Worm (Caenorhabditis elegans): ENCODE measurements around the gene sel-12.
A peak's percentile ranks its signal among the peaks of the same experiment; 100 is the strongest.

sel-12 gene

DNA sequence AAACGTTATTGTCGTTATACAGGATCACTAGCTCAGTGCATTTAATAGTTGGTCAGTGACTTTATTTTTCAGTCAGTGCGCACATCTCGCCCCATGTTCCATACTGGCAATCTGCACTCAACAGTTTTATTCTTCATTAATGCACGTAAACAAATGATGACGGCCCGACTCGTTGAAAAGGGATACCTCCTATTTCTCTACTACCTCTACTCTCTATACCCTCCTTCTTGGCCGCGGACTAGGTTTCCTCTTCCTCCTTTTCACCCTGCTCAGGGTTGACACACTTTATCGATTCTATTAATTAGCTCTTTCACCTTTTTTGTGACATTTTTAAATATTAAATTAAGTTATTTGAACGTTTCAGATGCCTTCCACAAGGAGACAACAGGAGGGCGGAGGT is at the start of gene sel-12:
TSS of gene sel-12 (plus strand) at position 358 of the 400 bp plus-strand sequence.
- TF ChIP-seq bed-3 (GFP tag; optimal IDR thresholded peaks at IDR 0.05) (no peak), nhr-76 (tag; optimal IDR thresholded peaks at IDR 0.05) (no peak), unc-39 (tag; optimal IDR thresholded peaks at IDR 0.05) (no peak), sem-2 (GFP tag; optimal IDR thresholded peaks at IDR 0.05) (no peak), lin-32 (GFP tag; optimal IDR thresholded peaks at IDR 0.05) (peak; percentile 9), ces-1 (GFP tag; optimal IDR thresholded peaks at IDR 0.05) (peak; percentile 62), ceh-43 (GFP tag; optimal IDR thresholded peaks at IDR 0.05) (no peak), ztf-11 (tag; optimal IDR thresholded peaks at IDR 0.05) (no peak), nhr-12 (tag; optimal IDR thresholded peaks at IDR 0.05) (no peak), nhr-2 (tag; optimal IDR thresholded peaks at IDR 0.05) (no peak), drap-1 (GFP tag; optimal IDR thresholded peaks at IDR 0.05) (no peak), blmp-1 (tag; optimal IDR thresholded peaks at IDR 0.05) (no peak), lsy-2 (tag; optimal IDR thresholded peaks at IDR 0.05) (no peak), ham-2 (GFP tag; optimal IDR thresholded peaks at IDR 0.05) (no peak), elt-1 (tag; optimal IDR thresholded peaks at IDR 0.05; ENCODE audit: borderline replicate concordance, insufficient read depth) (no peak), sptf-1 (tag; optimal IDR thresholded peaks at IDR 0.05) (no peak), ceh-39 (tag; optimal IDR thresholded peaks at IDR 0.05) (peak; percentile 72), unc-120 (tag; optimal IDR thresholded peaks at IDR 0.05; ENCODE audit: poor library complexity, severe bottlenecking) (peak; percentile 41), elt-3 (tag; optimal IDR thresholded peaks at IDR 0.05) (no peak), tbx-8 (GFP tag; optimal IDR thresholded peaks at IDR 0.05) (no peak), mep-1 (tag; optimal IDR thresholded peaks at IDR 0.05) (no peak), M03D4.4 (tag; optimal IDR thresholded peaks at IDR 0.05) (no peak), unc-62 (GFP tag; optimal IDR thresholded peaks at IDR 0.05) (no peak), lin-13 (tag; optimal IDR thresholded peaks at IDR 0.05) (no peak), flh-1 (GFP tag; optimal IDR thresholded peaks at IDR 0.05) (no peak), mls-2 (tag; optimal IDR thresholded peaks at IDR 0.05) (no peak), nhr-237 (tag; optimal IDR thresholded peaks at IDR 0.05) (no peak), hlh-1 (tag; optimal IDR thresholded peaks at IDR 0.05) (no peak), pha-4 (tag; optimal IDR thresholded peaks at IDR 0.05) (no peak)

DNA sequence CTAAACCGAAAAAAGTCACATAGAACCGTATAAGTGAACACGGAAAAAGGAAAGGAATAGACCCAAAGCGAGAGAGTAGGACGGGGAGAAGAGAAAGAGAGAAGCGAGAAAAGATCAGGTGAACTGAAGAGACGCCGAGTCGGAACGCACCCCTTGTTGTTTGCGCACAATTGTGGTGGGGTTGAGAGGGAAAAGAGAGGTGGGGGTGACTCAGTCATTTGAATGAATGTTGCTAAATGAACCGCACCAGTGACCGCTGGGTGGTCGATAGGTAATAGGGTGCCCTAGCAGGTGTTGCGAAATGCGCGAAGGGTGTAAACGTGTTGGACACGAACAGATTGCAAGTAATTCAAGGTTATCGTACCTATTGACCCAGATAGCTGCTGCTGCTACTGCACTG is 44.6 kb upstream of the sel-12 start, which contains the start of gene lgl-1:
TSS of gene lgl-1 (minus strand) at position 70 of the 400 bp plus-strand sequence.
- no peak for TF ChIP-seq ztf-11 (tag; optimal IDR thresholded peaks at IDR 0.05)
- no peak for TF ChIP-seq tbx-8 (GFP tag; optimal IDR thresholded peaks at IDR 0.05)
- peak; percentile 53 for TF ChIP-seq drap-1 (GFP tag; optimal IDR thresholded peaks at IDR 0.05)
- TF ChIP-seq hlh-1 (tag; optimal IDR thresholded peaks at IDR 0.05), result peak; percentile 67
- TF ChIP-seq ham-2 (GFP tag; optimal IDR thresholded peaks at IDR 0.05), result peak; percentile 60
- no peak for TF ChIP-seq flh-1 (GFP tag; optimal IDR thresholded peaks at IDR 0.05)
- TF ChIP-seq nhr-12 (tag; optimal IDR thresholded peaks at IDR 0.05), result no peak
- TF ChIP-seq cnd-1 (tag; optimal IDR thresholded peaks at IDR 0.05), result peak; percentile 67
- peak; percentile 76 for TF ChIP-seq mls-2 (tag; optimal IDR thresholded peaks at IDR 0.05)
- TF ChIP-seq pha-4 (tag; optimal IDR thresholded peaks at IDR 0.05), result peak; percentile 11
- TF ChIP-seq sptf-1 (tag; optimal IDR thresholded peaks at IDR 0.05), result peak; percentile 13
- no peak for TF ChIP-seq ceh-83 (GFP tag; optimal IDR thresholded peaks at IDR 0.05)
- TF ChIP-seq unc-120 (tag; optimal IDR thresholded peaks at IDR 0.05; ENCODE audit: poor library complexity, severe bottlenecking), result no peak
- TF ChIP-seq ceh-43 (GFP tag; optimal IDR thresholded peaks at IDR 0.05), result no peak
- TF ChIP-seq nhr-2 (tag; optimal IDR thresholded peaks at IDR 0.05), result peak; percentile 95
- TF ChIP-seq mep-1 (tag; optimal IDR thresholded peaks at IDR 0.05), result peak; percentile 12
- TF ChIP-seq unc-39 (tag; optimal IDR thresholded peaks at IDR 0.05), result no peak
- TF ChIP-seq unc-62 (GFP tag; optimal IDR thresholded peaks at IDR 0.05), result no peak
- no peak for TF ChIP-seq nhr-237 (tag; optimal IDR thresholded peaks at IDR 0.05)
- peak; percentile 4 for TF ChIP-seq lsy-2 (tag; optimal IDR thresholded peaks at IDR 0.05)
- TF ChIP-seq zip-8 (tag; optimal IDR thresholded peaks at IDR 0.05), result no peak
- peak; percentile 17 for TF ChIP-seq lin-13 (tag; optimal IDR thresholded peaks at IDR 0.05)
- no peak for TF ChIP-seq snpc-4 (tag; optimal IDR thresholded peaks at IDR 0.05)

DNA sequence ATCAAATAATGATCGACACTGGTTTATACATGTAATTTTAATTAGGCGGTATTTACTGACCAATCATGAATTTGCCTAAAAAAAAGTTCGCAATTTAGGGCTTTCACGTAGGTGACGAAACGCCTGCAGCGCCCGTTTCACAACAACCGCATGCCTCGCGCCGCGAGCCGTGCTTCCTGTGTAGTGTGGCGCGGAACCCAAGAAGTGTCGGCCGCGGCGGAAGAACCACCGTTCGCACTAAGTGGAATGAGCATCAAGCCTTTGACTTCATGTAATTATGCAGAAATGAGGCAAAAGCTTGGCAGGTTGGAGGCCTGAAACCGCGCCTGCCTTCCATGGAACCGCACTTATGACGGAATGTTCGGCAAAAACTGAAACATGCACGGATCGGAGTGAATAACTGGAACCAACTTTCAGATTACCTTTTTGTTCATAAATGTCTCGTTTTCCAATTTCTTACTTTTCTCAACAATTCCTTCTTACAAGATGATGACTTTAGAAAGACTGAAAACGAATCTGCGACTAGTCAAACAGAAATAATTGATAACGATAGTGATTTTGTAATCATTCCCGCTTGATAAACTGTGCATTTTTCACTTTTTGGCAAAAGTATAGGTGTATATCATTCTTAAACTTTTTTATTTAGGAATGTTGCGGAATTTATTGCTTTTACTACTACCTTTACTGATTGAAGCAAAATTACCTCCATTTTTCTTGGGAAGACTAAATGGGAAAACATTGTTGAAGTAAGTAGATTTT is 43.5 kb upstream of the sel-12 start, which contains the start of gene F56F10.1:
TSS of gene F56F10.1 (plus strand) at position 647 of the 759 bp plus-strand sequence.
- no peak for TF ChIP-seq zip-8 (tag; optimal IDR thresholded peaks at IDR 0.05)
